Fruit fly (Drosophila melanogaster) whole organism, embryonic: Measurements from ENCODE around the gene CG11741.

ENCODE experiments used
- ATbp ChIP-seq: fragments of 200-800 bp; sonication (Bioruptor generic); optimal IDR thresholded peaks from 2 replicates; lab custom pipeline; 2017; ENCODE audit warnings: missing biosample characterization, mild to moderate bottlenecking, missing genetic modification characterization, missing genetic modification reagents
- CG10321 ChIP-seq: fragments of 200-800 bp; sonication (Bioruptor generic); IDR thresholded peaks from 2 replicates; pipeline ENCODE4 v1.3.6; 2022; ENCODE audit warnings: missing biosample characterization, missing genetic modification characterization
- CG10366 ChIP-seq: fragments of 200-800 bp; sonication (Bioruptor generic); IDR thresholded peaks from 2 replicates; pipeline ENCODE4 v1.3.6; 2022; ENCODE audit warnings: missing biosample characterization, missing genetic modification characterization
- CG12219 ChIP-seq: fragments of 200-800 bp; sonication (Bioruptor generic); optimal IDR thresholded peaks from 3 replicates; lab custom pipeline; 2018; ENCODE audit warnings: missing biosample characterization, mild to moderate bottlenecking, missing genetic modification characterization
- CG12942 ChIP-seq: fragments of 200-800 bp; sonication (Bioruptor generic); optimal IDR thresholded peaks from 3 replicates; lab custom pipeline; 2016; ENCODE audit warnings: missing biosample characterization, missing genetic modification characterization
- CG13296 ChIP-seq: fragments of 200-800 bp; sonication (Bioruptor generic); optimal IDR thresholded peaks from 3 replicates; lab custom pipeline; 2018; ENCODE audit warnings: missing biosample characterization, mild to moderate bottlenecking, missing genetic modification characterization
- CG14014 ChIP-seq: fragments of 200-800 bp; sonication (Bioruptor generic); IDR thresholded peaks from 2 replicates; pipeline ENCODE4 v1.3.6; 2022; ENCODE audit warnings: missing biosample characterization, missing genetic modification characterization
- CG1529 ChIP-seq: fragments of 200-800 bp; sonication (Bioruptor generic); optimal IDR thresholded peaks from 3 replicates; lab custom pipeline; 2018; ENCODE audit warnings: missing biosample characterization, missing genetic modification characterization
- CG18262 ChIP-seq: fragments of 200-800 bp; optimal IDR thresholded peaks from 3 replicates; lab custom pipeline; 2019; ENCODE audit warnings: missing biosample characterization, mild to moderate bottlenecking, missing genetic modification characterization, moderate library complexity
- CG18599 ChIP-seq: fragments of 200-800 bp; sonication (Bioruptor generic); optimal IDR thresholded peaks from 3 replicates; lab custom pipeline; 2017; ENCODE audit warnings: missing biosample characterization, missing genetic modification characterization, mild to moderate bottlenecking, moderate library complexity, missing genetic modification reagents
- CG2120 ChIP-seq: fragments of 200-800 bp; sonication (Bioruptor generic); optimal IDR thresholded peaks from 3 replicates; lab custom pipeline; 2016; ENCODE audit warnings: missing biosample characterization, missing genetic modification characterization
- CG2202 ChIP-seq: fragments of 200-800 bp; sonication (Bioruptor generic); optimal IDR thresholded peaks from 2 replicates; lab custom pipeline; 2018; ENCODE audit warnings: missing biosample characterization, mild to moderate bottlenecking, missing genetic modification characterization
- CG32532 ChIP-seq: fragments of 200-800 bp; sonication (Bioruptor generic); IDR thresholded peaks from 2 replicates; pipeline ENCODE4 v1.3.6; 2022; ENCODE audit warnings: missing biosample characterization, missing genetic modification characterization
- CG3726 ChIP-seq: fragments of 200-800 bp; sonication (Bioruptor generic); IDR thresholded peaks from 3 replicates; pipeline ENCODE4, ENCODE4 v1.3.6; 2022; ENCODE audit warnings: missing biosample characterization, missing genetic modification characterization
- CG4617 ChIP-seq: fragments of 200-800 bp; sonication (Bioruptor generic); optimal IDR thresholded peaks from 3 replicates; lab custom pipeline; 2016; ENCODE audit warnings: missing biosample characterization, missing genetic modification characterization, borderline replicate concordance
- CG6654 ChIP-seq: fragments of 200-800 bp; sonication (Bioruptor generic); optimal IDR thresholded peaks from 2 replicates; lab custom pipeline; 2017; ENCODE audit warnings: missing biosample characterization, mild to moderate bottlenecking, missing genetic modification characterization
- CG8359 ChIP-seq: fragments of 200-800 bp; sonication (Bioruptor generic); optimal IDR thresholded peaks from 2 replicates; lab custom pipeline; 2017; ENCODE audit warnings: missing biosample characterization, mild to moderate bottlenecking, missing genetic modification characterization, borderline replicate concordance
- CG9932 ChIP-seq: fragments of 200-800 bp; sonication (Bioruptor generic); IDR thresholded peaks from 2 replicates; pipeline ENCODE4 v1.3.6; 2022; ENCODE audit warnings: missing biosample characterization, missing genetic modification characterization
- E2f1 ChIP-seq: fragments of 200-800 bp; sonication (Bioruptor generic); IDR thresholded peaks from 2 replicates; pipeline ENCODE4 v1.3.6; 2022; ENCODE audit warnings: missing biosample characterization, missing genetic modification characterization
- Hmr ChIP-seq: fragments of 200-800 bp; sonication (Bioruptor generic); optimal IDR thresholded peaks from 3 replicates; lab custom pipeline; 2017; ENCODE audit warnings: mild to moderate bottlenecking, missing biosample characterization, missing genetic modification reagents, missing genetic modification characterization
- MBD-R2 ChIP-seq: fragments of 200-800 bp; sonication (Bioruptor generic); IDR thresholded peaks from 2 replicates; pipeline ENCODE4 v1.3.6; 2022; ENCODE audit warnings: missing biosample characterization, missing genetic modification characterization
- Mrtf ChIP-seq: fragments of 200-800 bp; sonication (Bioruptor generic); IDR thresholded peaks from 3 replicates; pipeline ENCODE4 v1.3.6; 2022; ENCODE audit warnings: missing biosample characterization, missing genetic modification characterization
- Oaz ChIP-seq: fragments of 200-800 bp; sonication (Bioruptor generic); IDR thresholded peaks from 2 replicates; pipeline ENCODE4 v1.3.6; 2022; ENCODE audit warnings: missing biosample characterization, missing genetic modification characterization
- Rx ChIP-seq: fragments of 200-800 bp; sonication (Bioruptor generic); IDR thresholded peaks from 2 replicates; pipeline ENCODE4 v1.3.6; 2022; ENCODE audit warnings: missing biosample characterization, missing genetic modification characterization
- Ssrp ChIP-seq: fragments of 200-800 bp; sonication (Bioruptor generic); optimal IDR thresholded peaks from 2 replicates; lab custom pipeline; 2018; ENCODE audit warnings: missing biosample characterization, mild to moderate bottlenecking, missing genetic modification characterization, moderate library complexity
- Usf ChIP-seq: fragments of 200-800 bp; sonication (Bioruptor generic); optimal IDR thresholded peaks from 2 replicates; lab custom pipeline; 2017; ENCODE audit warnings: missing genotype, missing biosample characterization, missing genetic modification characterization
- amos ChIP-seq: fragments of 200-800 bp; sonication (Bioruptor generic); IDR thresholded peaks from 2 replicates; pipeline ENCODE4 v1.3.6; 2022; ENCODE audit warnings: missing biosample characterization, missing genetic modification characterization; ENCODE audit not compliant: partially characterized antibody
- br ChIP-seq: fragments of >200 bp; optimal IDR thresholded peaks from 2 replicates; lab custom pipeline; 2017
- bsh ChIP-seq, 2 experiments: fragments of 200-800 bp; sonication (Bioruptor generic); optimal IDR thresholded peaks; 2 replicates each; lab custom pipeline; 2017 to 2018; ENCODE audit warnings: mild to moderate bottlenecking in 2 of 2, missing biosample characterization in 2 of 2, missing genetic modification characterization in 2 of 2, moderate library complexity in 1 of 2
- btn ChIP-seq: fragments of 200-800 bp; sonication (Bioruptor generic); optimal IDR thresholded peaks from 2 replicates; lab custom pipeline; 2016; ENCODE audit warnings: missing biosample characterization, missing genetic modification characterization
- cg ChIP-seq: fragments of 200-800 bp; sonication (Bioruptor generic); optimal IDR thresholded peaks from 3 replicates; lab custom pipeline; 2019; ENCODE audit warnings: missing biosample characterization, mild to moderate bottlenecking, missing genetic modification characterization, moderate library complexity
- crp ChIP-seq, 2 experiments: fragments of 200-800 bp; sonication (Bioruptor generic); optimal IDR thresholded peaks; 2 replicates in 1 of 2; 3 replicates in 1 of 2; lab custom pipeline; 2017; ENCODE audit warnings: missing biosample characterization in 2 of 2, missing genetic modification characterization in 2 of 2, mild to moderate bottlenecking in 1 of 2, moderate library complexity in 1 of 2
- dpn ChIP-seq, 2 experiments: fragments of 200-800 bp; sonication (Bioruptor generic); optimal IDR thresholded peaks; 3 replicates each; lab custom pipeline; 2016; ENCODE audit warnings: missing biosample characterization in 2 of 2, missing genetic modification characterization in 2 of 2
- eyg ChIP-seq: fragments of 200-800 bp; sonication (Bioruptor generic); optimal IDR thresholded peaks from 3 replicates; lab custom pipeline; 2016; ENCODE audit warnings: missing biosample characterization, missing genetic modification characterization
- fd96Cb ChIP-seq: fragments of 200-800 bp; sonication (Bioruptor generic); optimal IDR thresholded peaks from 2 replicates; lab custom pipeline; 2018; ENCODE audit warnings: missing biosample characterization, mild to moderate bottlenecking, missing genetic modification characterization, moderate library complexity
- grn ChIP-seq: fragments of 200-800 bp; sonication (Bioruptor generic); optimal IDR thresholded peaks from 3 replicates; lab custom pipeline; 2017; ENCODE audit warnings: missing biosample characterization, missing genetic modification characterization
- gsb-n ChIP-seq: fragments of 200-800 bp; sonication (Bioruptor generic); optimal IDR thresholded peaks from 3 replicates; lab custom pipeline; 2018; ENCODE audit warnings: missing biosample characterization, mild to moderate bottlenecking, missing genetic modification characterization
- ind ChIP-seq: fragments of 200-800 bp; sonication (Bioruptor generic); optimal IDR thresholded peaks from 3 replicates; lab custom pipeline; 2016; ENCODE audit warnings: missing biosample characterization, missing genetic modification characterization
- jumu ChIP-seq: fragments of 200-800 bp; sonication (Bioruptor generic); optimal IDR thresholded peaks from 3 replicates; lab custom pipeline; 2016; ENCODE audit warnings: missing biosample characterization, missing genetic modification characterization
- knrl ChIP-seq: fragments of 200-800 bp; sonication (Bioruptor generic); IDR thresholded peaks from 3 replicates; pipeline ENCODE4 v1.3.6; 2022; ENCODE audit warnings: missing biosample characterization, missing genetic modification characterization; ENCODE audit not compliant: partially characterized antibody
- lbe ChIP-seq: fragments of 200-800 bp; sonication (Bioruptor generic); optimal IDR thresholded peaks from 2 replicates; lab custom pipeline; 2016; ENCODE audit warnings: missing biosample characterization, mild to moderate bottlenecking, missing genetic modification characterization
- lov ChIP-seq, 2 experiments: fragments of 200-800 bp in 1 of 2; fragments of >200 bp in 1 of 2; sonication (Bioruptor generic) in 1 of 2; IDR thresholded peaks in 1 of 2; optimal IDR thresholded peaks in 1 of 2; 2 replicates in 1 of 2; 3 replicates in 1 of 2; pipeline versions ENCODE4 v1.3.6 to Lab custom; 2017 to 2022; ENCODE audit warnings: missing biosample characterization in 1 of 2, missing genetic modification characterization in 1 of 2
- maf-S ChIP-seq: fragments of 200-800 bp; sonication (Bioruptor generic); optimal IDR thresholded peaks from 2 replicates; lab custom pipeline; 2016; ENCODE audit warnings: missing biosample characterization, missing genetic modification characterization
- nerfin-1 ChIP-seq: fragments of 200-800 bp; sonication (Bioruptor generic); optimal IDR thresholded peaks from 3 replicates; lab custom pipeline; 2019; ENCODE audit warnings: missing biosample characterization, mild to moderate bottlenecking, missing genetic modification characterization, moderate library complexity
- nerfin-2 ChIP-seq: fragments of 200-800 bp; sonication (Bioruptor generic); IDR thresholded peaks from 2 replicates; pipeline ENCODE4 v1.3.6; 2022; ENCODE audit warnings: missing biosample characterization, missing genetic modification characterization; ENCODE audit not compliant: partially characterized antibody
- odd ChIP-seq: fragments of 200-800 bp; sonication (Bioruptor generic); optimal IDR thresholded peaks from 2 replicates; lab custom pipeline; 2017; ENCODE audit warnings: missing biosample characterization, mild to moderate bottlenecking, missing genetic modification characterization
- pum ChIP-seq: fragments of 200-800 bp; sonication (Bioruptor generic); optimal IDR thresholded peaks from 2 replicates; lab custom pipeline; 2016; ENCODE audit warnings: missing biosample characterization, missing genetic modification characterization
- schlank ChIP-seq: fragments of 200-800 bp; sonication (Bioruptor generic); optimal IDR thresholded peaks from 2 replicates; lab custom pipeline; 2018; ENCODE audit warnings: missing biosample characterization, mild to moderate bottlenecking, missing genetic modification characterization
- slou ChIP-seq: fragments of 200-800 bp; sonication (Bioruptor generic); optimal IDR thresholded peaks from 3 replicates; lab custom pipeline; 2016; ENCODE audit warnings: missing biosample characterization, missing genetic modification characterization
- toy ChIP-seq: fragments of 200-800 bp; sonication (Bioruptor generic); IDR thresholded peaks from 2 replicates; pipeline ENCODE4 v1.3.6; 2022; ENCODE audit warnings: missing biosample characterization, missing genetic modification characterization
- wek ChIP-seq: fragments of 200-800 bp; sonication (Bioruptor generic); optimal IDR thresholded peaks from 3 replicates; lab custom pipeline; 2018; ENCODE audit warnings: missing biosample characterization, mild to moderate bottlenecking, missing genetic modification characterization, moderate library complexity

CG11741 gene

DNA sequence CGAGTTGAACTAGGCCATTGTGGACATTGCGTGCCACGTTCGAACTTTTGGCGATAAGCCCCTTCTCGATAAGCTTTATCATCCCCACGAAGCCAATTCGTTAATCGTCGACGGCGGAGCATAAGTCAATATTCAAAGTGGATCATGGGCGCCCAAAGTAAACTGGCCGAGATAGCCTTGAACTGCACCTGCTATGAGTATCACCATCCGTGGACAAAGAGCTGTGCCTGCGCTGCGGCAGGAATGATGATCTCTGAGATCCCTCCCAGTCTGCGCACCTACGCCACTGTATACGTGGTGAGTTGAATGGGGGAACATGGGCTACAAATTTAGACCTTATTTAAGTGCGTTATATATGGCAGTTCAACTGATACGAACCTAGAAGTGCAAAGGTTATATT lies 4.4 kb downstream of the CG11741 start (continued):
- peak; percentile 66 for TF ChIP-seq CG18599
- no peak for TF ChIP-seq nerfin-2 (GFP tag; lab: Robert Waterston, UW)
- TF ChIP-seq schlank (tag; lab: Kevin White, UChicago): peak; percentile 22
- no peak for TF ChIP-seq CG3726 (GFP tag; lab: Robert Waterston, UW)
- TF ChIP-seq knrl (GFP tag; lab: Robert Waterston, UW): no peak
- TF ChIP-seq CG12942: peak; percentile 8
- TF ChIP-seq bsh (GFP tag; optimal IDR thresholded peaks at IDR 0.05; lab: Kevin White, UChicago): no peak
- TF ChIP-seq pum (GFP tag; lab: Kevin White, UChicago): no peak
- TF ChIP-seq maf-S (GFP tag; lab: Kevin White, UChicago): no peak
- TF ChIP-seq Mrtf (GFP tag; lab: Robert Waterston, UW): 0 out of 3 replicates have a peak, but pooled peaks have one; percentile 39
- TF ChIP-seq CG9932 (GFP tag; lab: Robert Waterston, UW): peak; percentile 47; the same call in 1 of the 2 replicates
- no peak for TF ChIP-seq grn (GFP tag; lab: Kevin White, UChicago)
- TF ChIP-seq Oaz: no peak
- TF ChIP-seq cg: no peak
- peak; percentile 47 for TF ChIP-seq ind (GFP tag; lab: Kevin White, UChicago)
- TF ChIP-seq btn (GFP tag; lab: Kevin White, UChicago): no peak
- no peak for TF ChIP-seq eyg (GFP tag; lab: Kevin White, UChicago)
- TF ChIP-seq Usf: no peak
- peak; percentile 60; the same call in 1 of the 2 replicates for TF ChIP-seq CG14014 (GFP tag; lab: Robert Waterston, UW)
- peak; percentile 51 for TF ChIP-seq E2f1 (GFP tag; lab: Robert Waterston, UW)
- no peak for TF ChIP-seq Ssrp (tag; lab: Kevin White, UChicago)
- no peak for TF ChIP-seq CG8359
- TF ChIP-seq odd (GFP tag; lab: Kevin White, UChicago): no peak
- TF ChIP-seq MBD-R2 (GFP tag; lab: Robert Waterston, UW): no peak
- TF ChIP-seq nerfin-1 (tag; lab: Kevin White, UChicago): no peak
- TF ChIP-seq dpn (GFP tag; optimal IDR thresholded peaks at IDR 0.05; lab: Kevin White, UChicago): no peak
- peak; percentile 42 for TF ChIP-seq Hmr (GFP tag; lab: Kevin White, UChicago)
- TF ChIP-seq slou (GFP tag; lab: Kevin White, UChicago): no peak
- peak; percentile 47 for TF ChIP-seq CG10366 (GFP tag; lab: Robert Waterston, UW)
- no peak for TF ChIP-seq CG18262 (tag; lab: Kevin White, UChicago)
- TF ChIP-seq wek (GFP tag; lab: Kevin White, UChicago): no peak
- TF ChIP-seq amos: no peak
- no peak for TF ChIP-seq CG13296 (GFP tag; lab: Kevin White, UChicago)
- no peak for TF ChIP-seq gsb-n (tag; lab: Kevin White, UChicago)
- TF ChIP-seq ATbp (GFP tag; lab: Kevin White, UChicago): peak; percentile 10
- TF ChIP-seq br: no peak
- no peak for TF ChIP-seq CG10321 (GFP tag; lab: Robert Waterston, UW)
- TF ChIP-seq crp (GFP tag; optimal IDR thresholded peaks at IDR 0.05; lab: Kevin White, UChicago): no peak
- TF ChIP-seq lov (optimal IDR thresholded peaks at IDR 0.05; lab: Kevin White, UChicago): no peak
- no peak for TF ChIP-seq lov (GFP tag; IDR thresholded peaks at IDR 0.05; lab: Robert Waterston, UW)
- TF ChIP-seq lbe (GFP tag; lab: Kevin White, UChicago): no peak
- TF ChIP-seq CG6654 (GFP tag; lab: Kevin White, UChicago): no peak
- TF ChIP-seq Rx (GFP tag; lab: Robert Waterston, UW): peak; percentile 35; the same call in 1 of the 2 replicates
- no peak for TF ChIP-seq CG12219 (GFP tag; lab: Kevin White, UChicago)
- TF ChIP-seq CG2202 (tag; lab: Kevin White, UChicago): no peak
- TF ChIP-seq CG32532 (GFP tag; lab: Robert Waterston, UW): peak; percentile 51; the same call in 1 of the 2 replicates
- no peak for TF ChIP-seq fd96Cb (tag; lab: Kevin White, UChicago)
- no peak for TF ChIP-seq toy (GFP tag; lab: Robert Waterston, UW)
- no peak for TF ChIP-seq CG1529 (GFP tag; lab: Kevin White, UChicago)
- TF ChIP-seq jumu (GFP tag; lab: Kevin White, UChicago): no peak
- TF ChIP-seq CG4617: no peak
- TF ChIP-seq CG2120 (GFP tag; lab: Kevin White, UChicago): peak; percentile 77
